Fruit fly (Drosophila melanogaster) whole organism, pupa: Measurements from ENCODE around the gene Twdlalpha.

Experiments
- CG10348 ChIP-seq: fragments of 200-800 bp; sonication (Bioruptor generic); IDR thresholded peaks from 2 replicates; pipeline ENCODE4 v1.3.6; 2022; ENCODE audit warnings: missing biosample characterization, missing genetic modification characterization
- CG12605 ChIP-seq: fragments of 200-800 bp; sonication (Bioruptor generic); IDR thresholded peaks from 2 replicates; pipeline ENCODE4 v1.3.6; 2022; ENCODE audit warnings: missing biosample characterization, missing genetic modification characterization
- CG13204 ChIP-seq: fragments of 200-800 bp; sonication (Bioruptor generic); optimal IDR thresholded peaks from 2 replicates; lab custom pipeline; 2018; ENCODE audit warnings: missing biosample characterization, mild to moderate bottlenecking, missing genetic modification characterization, moderate library complexity
- CG14655 ChIP-seq: fragments of 200-800 bp; sonication (Bioruptor generic); optimal IDR thresholded peaks from 3 replicates; lab custom pipeline; 2017; ENCODE audit warnings: mild to moderate bottlenecking, missing biosample characterization, missing genetic modification reagents, missing genetic modification characterization
- CG15710 ChIP-seq: fragments of 200-800 bp; sonication (Bioruptor generic); optimal IDR thresholded peaks from 2 replicates; lab custom pipeline; 2018; ENCODE audit warnings: missing biosample characterization, mild to moderate bottlenecking, missing genetic modification characterization, moderate library complexity
- CG17806 ChIP-seq: fragments of 200-800 bp; sonication (Bioruptor generic); optimal IDR thresholded peaks from 2 replicates; lab custom pipeline; 2018; ENCODE audit warnings: missing biosample characterization, mild to moderate bottlenecking, missing genetic modification characterization, moderate library complexity
- CG32121 ChIP-seq: fragments of 200-800 bp; sonication (Bioruptor generic); IDR thresholded peaks from 2 replicates; pipeline ENCODE4 v1.3.6; 2022; ENCODE audit warnings: missing biosample characterization, missing genetic modification characterization
- CG34367 ChIP-seq: fragments of 200-800 bp; sonication (Bioruptor generic); optimal IDR thresholded peaks from 2 replicates; lab custom pipeline; 2018; ENCODE audit warnings: missing biosample characterization, mild to moderate bottlenecking, missing genetic modification characterization
- CG4496 ChIP-seq: fragments of 200-800 bp; sonication (Bioruptor generic); IDR thresholded peaks from 3 replicates; pipeline ENCODE4 v1.3.6; 2022; ENCODE audit warnings: missing biosample characterization, missing genetic modification characterization
- CG8159 ChIP-seq: fragments of 200-800 bp; sonication (Bioruptor generic); optimal IDR thresholded peaks from 3 replicates; lab custom pipeline; 2018; ENCODE audit warnings: missing biosample characterization, mild to moderate bottlenecking, missing genetic modification characterization, moderate library complexity
- CG8301 ChIP-seq: fragments of 200-800 bp; sonication (Bioruptor generic); optimal IDR thresholded peaks from 2 replicates; lab custom pipeline; 2018; ENCODE audit warnings: missing biosample characterization, mild to moderate bottlenecking, missing genetic modification characterization
- CG9948 ChIP-seq: fragments of 200-800 bp; sonication (Bioruptor generic); optimal IDR thresholded peaks from 2 replicates; lab custom pipeline; 2018; ENCODE audit warnings: missing biosample characterization, mild to moderate bottlenecking, missing genetic modification characterization, moderate library complexity
- D1 ChIP-seq: fragments of 200-800 bp; sonication (Bioruptor generic); optimal IDR thresholded peaks from 2 replicates; lab custom pipeline; 2018; ENCODE audit warnings: missing biosample characterization, mild to moderate bottlenecking, missing genetic modification characterization, moderate library complexity
- EcR ChIP-seq: fragments of 200-800 bp; sonication (Bioruptor generic); optimal IDR thresholded peaks from 3 replicates; lab custom pipeline; 2019; ENCODE audit warnings: missing biosample characterization, missing genetic modification characterization, mild to moderate bottlenecking, moderate library complexity, missing genetic modification reagents
- Ets98B ChIP-seq: fragments of 200-800 bp; sonication (Bioruptor generic); IDR thresholded peaks from 2 replicates; pipeline ENCODE4 v1.3.6; 2022; ENCODE audit warnings: missing biosample characterization, missing genetic modification characterization
- Pif1A ChIP-seq: fragments of 200-800 bp; sonication (Bioruptor generic); optimal IDR thresholded peaks from 3 replicates; lab custom pipeline; 2016; ENCODE audit warnings: missing biosample characterization, missing genetic modification characterization
- Pif1B ChIP-seq: fragments of 200-800 bp; sonication (Bioruptor generic); optimal IDR thresholded peaks from 3 replicates; lab custom pipeline; 2016; ENCODE audit warnings: missing biosample characterization, missing genetic modification characterization
- Snoo ChIP-seq: fragments of 200-800 bp; sonication (Bioruptor generic); optimal IDR thresholded peaks from 3 replicates; lab custom pipeline; 2017; ENCODE audit warnings: missing biosample characterization, mild to moderate bottlenecking, missing genetic modification characterization, inconsistent platforms
- fd96Ca ChIP-seq: fragments of 200-800 bp; sonication (Bioruptor generic); IDR thresholded peaks from 3 replicates; pipeline ENCODE4 v1.3.6; 2022; ENCODE audit warnings: missing biosample characterization, missing genetic modification characterization
- gl ChIP-seq: fragments of 200-800 bp; sonication (Bioruptor generic); optimal IDR thresholded peaks from 2 replicates; lab custom pipeline; 2018; ENCODE audit warnings: missing biosample characterization, mild to moderate bottlenecking, missing genetic modification characterization
- rn ChIP-seq: fragments of 200-800 bp; sonication (Bioruptor generic); IDR thresholded peaks from 2 replicates; pipeline ENCODE4 v1.3.6; 2022; ENCODE audit warnings: missing biosample characterization, missing genetic modification characterization

Twdlalpha gene

dm6 chrX:16760542-16760941 is 17.9 kb downstream of the Twdlalpha start:
- TF ChIP-seq CG8159 (tag; lab: Kevin White, UChicago): peak; percentile 18
- no peak for TF ChIP-seq D1 (tag; lab: Kevin White, UChicago)

- TF ChIP-seq CG8301 (tag; lab: Kevin White, UChicago) (peak; percentile 46), CG15710 (tag; lab: Kevin White, UChicago) (peak; percentile 45), Snoo (tag; lab: Kevin White, UChicago) (peak; percentile 61), EcR (no peak), CG32121 (peak; percentile 48; the same call in 1 of the 2 replicates), rn (GFP tag; lab: Robert Waterston, UW) (peak; percentile 67), gl (tag; lab: Kevin White, UChicago) (no peak), Pif1B (GFP tag; lab: Kevin White, UChicago) (peak; percentile 55), CG12605 (GFP tag; lab: Robert Waterston, UW) (no peak), Ets98B (GFP tag; lab: Robert Waterston, UW) (peak; percentile 51), CG4496 (peak; percentile 82), CG8159 (tag; lab: Kevin White, UChicago) (peak; percentile 56), CG17806 (tag; lab: Kevin White, UChicago) (peak; percentile 43), Pif1A (peak; percentile 63), CG9948 (tag; lab: Kevin White, UChicago) (peak; percentile 65), fd96Ca (GFP tag; lab: Robert Waterston, UW) (peak; percentile 81), CG13204 (no peak), CG34367 (tag; lab: Kevin White, UChicago) (peak; percentile 30), D1 (tag; lab: Kevin White, UChicago) (no peak), CG14655 (GFP tag; lab: Kevin White, UChicago) (peak; percentile 54), CG10348 (no peak)
Measured at dm6 chrX:16761531-16761930, 18.9 kb downstream of the Twdlalpha start.

dm6 chrX:16764955-16765354 is 22.3 kb downstream of the Twdlalpha start:
- TF ChIP-seq CG32121 (no peak), CG14655 (GFP tag; lab: Kevin White, UChicago) (peak; percentile 55), Pif1B (GFP tag; lab: Kevin White, UChicago) (peak; percentile 52), gl (tag; lab: Kevin White, UChicago) (no peak), D1 (tag; lab: Kevin White, UChicago) (no peak), CG9948 (tag; lab: Kevin White, UChicago) (peak; percentile 28), CG8159 (tag; lab: Kevin White, UChicago) (peak; percentile 38), CG15710 (tag; lab: Kevin White, UChicago) (peak; percentile 30), CG12605 (GFP tag; lab: Robert Waterston, UW) (no peak), CG10348 (no peak), rn (GFP tag; lab: Robert Waterston, UW) (no peak), fd96Ca (GFP tag; lab: Robert Waterston, UW) (no peak), CG8301 (tag; lab: Kevin White, UChicago) (peak; percentile 24), EcR (no peak), CG17806 (tag; lab: Kevin White, UChicago) (peak; percentile 42), Ets98B (GFP tag; lab: Robert Waterston, UW) (no peak), CG4496 (0 out of 3 replicates have a peak, but pooled peaks have one; percentile 41), CG34367 (tag; lab: Kevin White, UChicago) (peak; percentile 16), Pif1A (peak; percentile 44), CG13204 (no peak), Snoo (tag; lab: Kevin White, UChicago) (no peak)

dm6 chrX:16765809-16766208 is 23.2 kb downstream of the Twdlalpha start:
- no peak for TF ChIP-seq CG32121
- peak; percentile 38; the same call in 1 of the 3 replicates for TF ChIP-seq CG4496
- TF ChIP-seq Ets98B (GFP tag; lab: Robert Waterston, UW): peak; percentile 24; the same call in 1 of the 2 replicates
- peak; percentile 48 for TF ChIP-seq CG14655 (GFP tag; lab: Kevin White, UChicago)
- TF ChIP-seq gl (tag; lab: Kevin White, UChicago): no peak
- TF ChIP-seq fd96Ca (GFP tag; lab: Robert Waterston, UW): peak; percentile 47; the same call in 1 of the 3 replicates
- TF ChIP-seq Pif1A: peak; percentile 40
- TF ChIP-seq rn (GFP tag; lab: Robert Waterston, UW): no peak
- TF ChIP-seq CG17806 (tag; lab: Kevin White, UChicago): peak; percentile 14
- TF ChIP-seq D1 (tag; lab: Kevin White, UChicago): no peak
- peak; percentile 13 for TF ChIP-seq CG8301 (tag; lab: Kevin White, UChicago)
- peak; percentile 32 for TF ChIP-seq CG34367 (tag; lab: Kevin White, UChicago)
- TF ChIP-seq CG12605 (GFP tag; lab: Robert Waterston, UW): no peak
- TF ChIP-seq CG10348: no peak
- TF ChIP-seq CG8159 (tag; lab: Kevin White, UChicago): peak; percentile 33
- TF ChIP-seq Snoo (tag; lab: Kevin White, UChicago): no peak
- TF ChIP-seq CG15710 (tag; lab: Kevin White, UChicago): peak; percentile 44
- TF ChIP-seq CG13204: no peak
- TF ChIP-seq Pif1B (GFP tag; lab: Kevin White, UChicago): peak; percentile 38
- TF ChIP-seq CG9948 (tag; lab: Kevin White, UChicago): peak; percentile 41
- TF ChIP-seq EcR: no peak

dm6 chrX:16766868-16767431 is 24.3 kb downstream of the Twdlalpha start:
- TF ChIP-seq CG8301 (tag; lab: Kevin White, UChicago): no peak
- TF ChIP-seq EcR: no peak
- peak; percentile 16 for TF ChIP-seq CG14655 (GFP tag; lab: Kevin White, UChicago)
- TF ChIP-seq Ets98B (GFP tag; lab: Robert Waterston, UW): 0 out of 2 replicates have a peak, but pooled peaks have one; percentile 6
- no peak for TF ChIP-seq Pif1B (GFP tag; lab: Kevin White, UChicago)
